Worm (Caenorhabditis elegans) whole organism, L1 larva: ENCODE results near the gene srh-199.

Source experiments
- C04F5.9 ChIP-seq: sonication (generic microtip); optimal IDR thresholded peaks from 2 replicates; lab custom pipeline; 2016; ENCODE audit warnings: missing genetic modification characterization, missing compliant biosample characterization
- C34B4.2 ChIP-seq: sonication (generic microtip); optimal IDR thresholded peaks from 2 replicates; lab custom pipeline; 2017; ENCODE audit warnings: mild to moderate bottlenecking, missing genetic modification characterization, missing compliant biosample characterization
- aly-2 ChIP-seq: fragments of 150-350 bp; optimal IDR thresholded peaks from 2 replicates; lab custom pipeline; 2014; ENCODE audit warnings: missing biosample characterization, missing genetic modification characterization
- ceh-8 ChIP-seq: fragments of 200-800 bp; sonication (Bioruptor generic); optimal IDR thresholded peaks from 2 replicates; lab custom pipeline; 2018; ENCODE audit warnings: mild to moderate bottlenecking, missing genetic modification characterization, moderate library complexity, missing compliant biosample characterization
- ceh-82 ChIP-seq, 3 experiments: fragments of 150-350 bp in 1 of 3; sonication (generic microtip) in 2 of 3; optimal IDR thresholded peaks; 2 replicates each; lab custom pipeline; 2014 to 2017; ENCODE audit warnings: missing biosample characterization in 3 of 3, missing genetic modification characterization in 3 of 3
- dpl-1 ChIP-seq, 3 experiments: fragments of 150-350 bp in 2 of 3; sonication (generic microtip) in 1 of 3; optimal IDR thresholded peaks; 2 replicates each; lab custom pipeline; 2014 to 2017; ENCODE audit warnings: missing biosample characterization in 3 of 3, missing genetic modification characterization in 3 of 3, missing genetic modification reagents in 3 of 3
- dsc-1 ChIP-seq: sonication (generic microtip); optimal IDR thresholded peaks from 2 replicates; lab custom pipeline; 2016; ENCODE audit warnings: mild to moderate bottlenecking, missing genetic modification characterization, missing compliant biosample characterization
- egl-27 ChIP-seq, 2 experiments: fragments of 150-350 bp in 1 of 2; sonication (generic microtip); optimal IDR thresholded peaks; 3 replicates each; lab custom pipeline; 2017 to 2018; ENCODE audit warnings: missing biosample characterization in 2 of 2, missing genetic modification characterization in 2 of 2, missing genetic modification reagents in 2 of 2
- elt-2 ChIP-seq: sonication (generic microtip); optimal IDR thresholded peaks from 2 replicates; lab custom pipeline; 2016; ENCODE audit warnings: missing genetic modification characterization, mild to moderate bottlenecking, inconsistent platforms, missing compliant biosample characterization, missing genetic modification reagents
- elt-3 ChIP-seq, 6 experiments: fragments of 150-350 bp in 1 of 6; sonication (generic microtip); optimal IDR thresholded peaks; 2 replicates each; lab custom pipeline; 2017 to 2018; ENCODE audit warnings: missing biosample characterization in 6 of 6, missing genetic modification characterization in 6 of 6, inconsistent platforms in 1 of 6
- fkh-10 ChIP-seq: sonication (generic microtip); optimal IDR thresholded peaks from 2 replicates; lab custom pipeline; 2017; ENCODE audit warnings: missing biosample characterization, missing genetic modification reagents, missing genetic modification characterization
- fkh-4 ChIP-seq: sonication (generic microtip); optimal IDR thresholded peaks from 2 replicates; lab custom pipeline; 2016; ENCODE audit warnings: missing compliant biosample characterization, missing genetic modification characterization, borderline replicate concordance
- fos-1 ChIP-seq: fragments of 150-350 bp; optimal IDR thresholded peaks from 2 replicates; lab custom pipeline; 2014; ENCODE audit warnings: missing biosample characterization, missing genetic modification characterization
- jun-1 ChIP-seq: fragments of 150-350 bp; optimal IDR thresholded peaks from 2 replicates; lab custom pipeline; 2014; ENCODE audit warnings: missing biosample characterization, missing genetic modification reagents, missing genetic modification characterization
- lin-39 ChIP-seq: fragments of 150-350 bp; optimal IDR thresholded peaks from 2 replicates; lab custom pipeline; 2014; ENCODE audit warnings: missing biosample characterization, missing genetic modification reagents, missing genetic modification characterization
- mep-1 ChIP-seq: fragments of 150-350 bp; optimal IDR thresholded peaks from 2 replicates; lab custom pipeline; 2014; ENCODE audit warnings: missing biosample characterization, missing genetic modification characterization
- nhr-12 ChIP-seq: sonication (generic microtip); optimal IDR thresholded peaks from 2 replicates; lab custom pipeline; 2017; ENCODE audit warnings: missing biosample characterization, missing genetic modification characterization
- nhr-20 ChIP-seq: sonication (generic microtip); optimal IDR thresholded peaks from 2 replicates; lab custom pipeline; 2016; ENCODE audit warnings: mild to moderate bottlenecking, missing genetic modification characterization, missing compliant biosample characterization
- nhr-237 ChIP-seq: fragments of 150-350 bp; optimal IDR thresholded peaks from 2 replicates; lab custom pipeline; 2014; ENCODE audit warnings: missing biosample characterization, missing genetic modification characterization
- nhr-47 ChIP-seq: sonication (generic microtip); optimal IDR thresholded peaks from 2 replicates; lab custom pipeline; 2016; ENCODE audit warnings: mild to moderate bottlenecking, missing genetic modification characterization, moderate library complexity, missing compliant biosample characterization
- nhr-71 ChIP-seq: sonication (generic microtip); optimal IDR thresholded peaks from 2 replicates; lab custom pipeline; 2016; ENCODE audit warnings: mild to moderate bottlenecking, missing genetic modification characterization, moderate library complexity, missing compliant biosample characterization
- nhr-76 ChIP-seq: sonication (generic microtip); optimal IDR thresholded peaks from 2 replicates; lab custom pipeline; 2017; ENCODE audit warnings: missing biosample characterization, missing genetic modification characterization
- skn-1 ChIP-seq: fragments of 150-350 bp; optimal IDR thresholded peaks from 2 replicates; lab custom pipeline; 2014; ENCODE audit warnings: missing biosample characterization, missing genetic modification characterization
- snpc-4 ChIP-seq: fragments of 150-350 bp; optimal IDR thresholded peaks from 2 replicates; lab custom pipeline; 2014; ENCODE audit warnings: missing biosample characterization, missing genetic modification characterization
- sptf-1 ChIP-seq: fragments of 150-350 bp; optimal IDR thresholded peaks from 2 replicates; lab custom pipeline; 2014; ENCODE audit warnings: missing biosample characterization, missing genetic modification characterization
- sup-37 ChIP-seq: fragments of 200-800 bp; sonication (Bioruptor generic); optimal IDR thresholded peaks from 2 replicates; lab custom pipeline; 2018; ENCODE audit warnings: mild to moderate bottlenecking, missing genetic modification characterization, missing compliant biosample characterization
- tlp-1 ChIP-seq: fragments of 150-350 bp; optimal IDR thresholded peaks from 2 replicates; lab custom pipeline; 2014; ENCODE audit warnings: missing biosample characterization, missing genetic modification characterization
- unc-62 ChIP-seq: fragments of 150-350 bp; optimal IDR thresholded peaks from 2 replicates; lab custom pipeline; 2014; ENCODE audit warnings: missing biosample characterization, missing genetic modification reagents, missing genetic modification characterization
- unc-86 ChIP-seq: sonication (generic microtip); optimal IDR thresholded peaks from 2 replicates; lab custom pipeline; 2016; ENCODE audit warnings: missing genetic modification characterization, missing compliant biosample characterization
- zag-1 ChIP-seq: fragments of 150-350 bp; optimal IDR thresholded peaks from 2 replicates; lab custom pipeline; 2014; ENCODE audit warnings: missing biosample characterization, missing genetic modification characterization
- zip-4 ChIP-seq: fragments of 200-800 bp; sonication (Bioruptor generic); optimal IDR thresholded peaks from 2 replicates; lab custom pipeline; 2018; ENCODE audit warnings: mild to moderate bottlenecking, missing genetic modification characterization, moderate library complexity, missing compliant biosample characterization
- ztf-11 ChIP-seq, 2 experiments: sonication (generic microtip); optimal IDR thresholded peaks; 2 replicates each; lab custom pipeline; 2016 to 2017; ENCODE audit warnings: missing genetic modification characterization in 2 of 2, missing biosample characterization in 1 of 2, missing compliant biosample characterization in 1 of 2
- ztf-4 ChIP-seq: fragments of 150-350 bp; optimal IDR thresholded peaks from 2 replicates; lab custom pipeline; 2014; ENCODE audit warnings: missing biosample characterization, missing genetic modification characterization

Gene srh-199

ce11 chrV:1734569-1734968 is 16.8 kb downstream of the srh-199 start, which contains the start of gene str-160:
str-160 (plus strand) TSS chrV:1734869.
- TF ChIP-seq lin-39 (tag; lab: Kevin White, UChicago) (no peak), ztf-11 (tag; optimal IDR thresholded peaks at IDR 0.05; lab: Kevin White, UChicago) (no peak), nhr-237 (tag; lab: Kevin White, UChicago) (no peak), fos-1 (no peak), nhr-76 (tag; lab: Kevin White, UChicago) (no peak), sup-37 (GFP tag; lab: Kevin White, UChicago) (no peak), dsc-1 (tag; lab: Kevin White, UChicago) (no peak), C34B4.2 (tag; lab: Kevin White, UChicago) (no peak), zag-1 (tag; lab: Kevin White, UChicago) (no peak), aly-2 (tag; lab: Kevin White, UChicago) (no peak), nhr-12 (no peak)

ce11 chrV:1731918-1732317 is 19.4 kb downstream of the srh-199 start, which contains the start of gene gst-21:
gst-21 (minus strand) TSS chrV:1732018.
- TF ChIP-seq fkh-4: no peak
- peak; percentile 29 for TF ChIP-seq nhr-20 (tag; lab: Kevin White, UChicago)
- TF ChIP-seq snpc-4 (tag; lab: Kevin White, UChicago): no peak
- TF ChIP-seq ceh-82 (tag; optimal IDR thresholded peaks at IDR 0.05; lab: Kevin White, UChicago): no peak
- no peak for TF ChIP-seq C04F5.9 (tag; lab: Kevin White, UChicago)

ce11 chrV:1725353-1725752 is 26.0 kb downstream of the srh-199 start, which contains the start of gene sri-27:
sri-27 (plus strand) TSS chrV:1725653.
- TF ChIP-seq unc-86 (tag; lab: Kevin White, UChicago) (no peak), zip-4 (GFP tag; lab: Kevin White, UChicago) (no peak)

ce11 chrV:1721966-1722365 is 29.4 kb downstream of the srh-199 start, which contains the start of gene srw-101:
srw-101 (plus strand) TSS chrV:1722266.
- no peak for TF ChIP-seq nhr-47 (tag; lab: Kevin White, UChicago)
- no peak for TF ChIP-seq egl-27 (tag; optimal IDR thresholded peaks at IDR 0.05; lab: Kevin White, UChicago)
- no peak for TF ChIP-seq dpl-1 (GFP tag; optimal IDR thresholded peaks at IDR 0.05; lab: Kevin White, UChicago)
- TF ChIP-seq sptf-1: no peak
- TF ChIP-seq elt-2 (tag; lab: Kevin White, UChicago): no peak
- no peak for TF ChIP-seq fos-1
- TF ChIP-seq skn-1 (tag; lab: Kevin White, UChicago): no peak
- TF ChIP-seq fkh-10 (GFP tag; lab: Kevin White, UChicago): no peak
- TF ChIP-seq C34B4.2 (tag; lab: Kevin White, UChicago): no peak
- TF ChIP-seq jun-1 (tag; lab: Kevin White, UChicago): no peak
- TF ChIP-seq snpc-4 (tag; lab: Kevin White, UChicago): no peak
- no peak for TF ChIP-seq mep-1 (tag; lab: Kevin White, UChicago)

ce11 chrV:1719927-1720326 is 31.4 kb downstream of the srh-199 start, which contains the start of gene srw-102:
srw-102 (plus strand) TSS chrV:1720227.
- TF ChIP-seq ztf-4 (no peak), fkh-10 (GFP tag; lab: Kevin White, UChicago) (no peak), elt-3 (tag; optimal IDR thresholded peaks at IDR 0.05; lab: Kevin White, UChicago) (no peak), nhr-71 (tag; lab: Kevin White, UChicago) (no peak), tlp-1 (no peak), ceh-8 (peak; percentile 81), nhr-47 (tag; lab: Kevin White, UChicago) (peak; percentile 21), unc-62 (GFP tag; lab: Kevin White, UChicago) (no peak)
